Fruit fly (Drosophila melanogaster): ENCODE data around the gene Mink.

dm6 chr3R:24968888-24969287 is 46.6 kb downstream of the Mink start:
- TF ChIP-seq EcR (GFP tag; optimal IDR thresholded peaks at IDR 0.05) (no peak), usp (GFP tag; optimal IDR thresholded peaks at IDR 0.05) (no peak), psq (optimal IDR thresholded peaks at IDR 0.05) (no peak), pan (optimal IDR thresholded peaks at IDR 0.05) (no peak), Dll (optimal IDR thresholded peaks at IDR 0.05) (no peak)

Data from whole organism.